Fruit fly (Drosophila melanogaster) whole organism, embryonic: Measurements from ENCODE around the gene CG32573.

Experiments
- Atf-2 ChIP-seq: fragments of 200-800 bp; sonication (Bioruptor generic); optimal IDR thresholded peaks from 2 replicates; lab custom pipeline; 2016; ENCODE audit warnings: missing biosample characterization, missing genetic modification characterization
- Blimp-1 ChIP-seq: fragments of 200-800 bp; sonication (Bioruptor generic); optimal IDR thresholded peaks from 3 replicates; lab custom pipeline; 2018; ENCODE audit warnings: missing biosample characterization, missing genetic modification characterization, mild to moderate bottlenecking, moderate library complexity, missing genetic modification reagents
- CG12155 ChIP-seq: fragments of 200-800 bp; sonication (Bioruptor generic); optimal IDR thresholded peaks from 3 replicates; lab custom pipeline; 2016; ENCODE audit warnings: missing biosample characterization, missing genetic modification characterization
- CG12219 ChIP-seq: fragments of 200-800 bp; sonication (Bioruptor generic); optimal IDR thresholded peaks from 3 replicates; lab custom pipeline; 2018; ENCODE audit warnings: missing biosample characterization, mild to moderate bottlenecking, missing genetic modification characterization
- CG14014 ChIP-seq: fragments of 200-800 bp; sonication (Bioruptor generic); IDR thresholded peaks from 2 replicates; pipeline ENCODE4 v1.3.6; 2022; ENCODE audit warnings: missing biosample characterization, missing genetic modification characterization
- CG17359 ChIP-seq: fragments of 200-800 bp; sonication (Bioruptor generic); optimal IDR thresholded peaks from 3 replicates; lab custom pipeline; 2018; ENCODE audit warnings: missing biosample characterization, mild to moderate bottlenecking, missing genetic modification characterization, moderate library complexity
- CG17361 ChIP-seq: fragments of 200-800 bp; sonication (Bioruptor generic); IDR thresholded peaks from 3 replicates; pipeline ENCODE4 v1.3.6; 2022; ENCODE audit warnings: missing biosample characterization, missing genetic modification characterization
- CG17912 ChIP-seq: fragments of 200-800 bp; sonication (Bioruptor generic); optimal IDR thresholded peaks from 2 replicates; lab custom pipeline; 2018; ENCODE audit warnings: missing biosample characterization, mild to moderate bottlenecking, missing genetic modification characterization
- CG1792 ChIP-seq: fragments of 200-800 bp; sonication (Bioruptor generic); optimal IDR thresholded peaks from 2 replicates; lab custom pipeline; 2016; ENCODE audit warnings: missing biosample characterization, missing genetic modification characterization
- CG18011 ChIP-seq: fragments of 200-800 bp; sonication (Bioruptor generic); optimal IDR thresholded peaks from 2 replicates; lab custom pipeline; 2017; ENCODE audit warnings: missing biosample characterization, missing genetic modification characterization, mild to moderate bottlenecking, moderate library complexity, missing genotype
- CG30020 ChIP-seq: fragments of 200-800 bp; optimal IDR thresholded peaks from 2 replicates; lab custom pipeline; 2019; ENCODE audit warnings: missing biosample characterization, mild to moderate bottlenecking, missing genetic modification characterization, moderate library complexity
- CG3838 ChIP-seq: fragments of 200-800 bp; sonication (Bioruptor generic); optimal IDR thresholded peaks from 3 replicates; lab custom pipeline; 2016; ENCODE audit warnings: missing biosample characterization, missing genetic modification characterization
- CG4854 ChIP-seq: fragments of 200-800 bp; sonication (Bioruptor generic); optimal IDR thresholded peaks from 2 replicates; lab custom pipeline; 2016; ENCODE audit warnings: missing biosample characterization, missing genetic modification characterization, inconsistent platforms
- CG6765 ChIP-seq: fragments of 200-800 bp; sonication (Bioruptor generic); optimal IDR thresholded peaks from 3 replicates; lab custom pipeline; 2017; ENCODE audit warnings: missing biosample characterization, mild to moderate bottlenecking, missing genetic modification characterization
- CG6854 ChIP-seq: fragments of 200-800 bp; sonication (Bioruptor generic); optimal IDR thresholded peaks from 3 replicates; lab custom pipeline; 2017; ENCODE audit warnings: missing biosample characterization, mild to moderate bottlenecking, missing genetic modification characterization
- CG7357 ChIP-seq: fragments of 200-800 bp; sonication (Bioruptor generic); IDR thresholded peaks from 3 replicates; pipeline ENCODE4 v1.3.6; 2022; ENCODE audit warnings: missing biosample characterization, missing genetic modification characterization
- CG7372 ChIP-seq: fragments of 200-800 bp; sonication (Bioruptor generic); IDR thresholded peaks from 2 replicates; pipeline ENCODE4 v1.3.6; 2022; ENCODE audit warnings: missing biosample characterization, missing genetic modification characterization
- CG7786 ChIP-seq: fragments of 200-800 bp; sonication (Bioruptor generic); optimal IDR thresholded peaks from 2 replicates; lab custom pipeline; 2016; ENCODE audit warnings: missing biosample characterization, missing genetic modification characterization
- CG8388 ChIP-seq: fragments of 200-800 bp; sonication (Bioruptor generic); optimal IDR thresholded peaks from 2 replicates; lab custom pipeline; 2019; ENCODE audit warnings: missing biosample characterization, mild to moderate bottlenecking, missing genetic modification characterization, moderate library complexity
- CG8478 ChIP-seq: fragments of >200 bp; optimal IDR thresholded peaks from 2 replicates; lab custom pipeline; 2018
- CG9437 ChIP-seq: fragments of 200-800 bp; sonication (Bioruptor generic); optimal IDR thresholded peaks from 2 replicates; lab custom pipeline; 2018; ENCODE audit warnings: missing biosample characterization, mild to moderate bottlenecking, missing genetic modification characterization
- CoRest ChIP-seq: fragments of 200-800 bp; sonication (Bioruptor generic); optimal IDR thresholded peaks from 3 replicates; lab custom pipeline; 2018; ENCODE audit warnings: missing biosample characterization, mild to moderate bottlenecking, missing genetic modification characterization, moderate library complexity
- Doc2 ChIP-seq: fragments of 200-800 bp; sonication (Bioruptor generic); IDR thresholded peaks from 2 replicates; pipeline ENCODE4 v1.3.6; 2022; ENCODE audit warnings: missing biosample characterization, missing genetic modification characterization
- E2f2 ChIP-seq: fragments of 200-800 bp; sonication (Bioruptor generic); IDR thresholded peaks from 2 replicates; pipeline ENCODE4 v1.3.6; 2022; ENCODE audit warnings: missing biosample characterization, missing genetic modification characterization
- H15 ChIP-seq: fragments of 200-800 bp; sonication (Bioruptor generic); IDR thresholded peaks from 3 replicates; pipeline ENCODE4 v1.3.6; 2022; ENCODE audit warnings: missing biosample characterization, missing genetic modification characterization
- Hr78 ChIP-seq, 2 experiments: fragments of 200-800 bp in 1 of 2; fragments of >200 bp in 1 of 2; sonication (Bioruptor generic) in 1 of 2; optimal IDR thresholded peaks; 2 replicates each; lab custom pipeline; 2017 to 2019; ENCODE audit warnings: missing biosample characterization in 2 of 2, missing genetic modification characterization in 2 of 2, mild to moderate bottlenecking in 1 of 2, moderate library complexity in 1 of 2
- Kr ChIP-seq: fragments of 200-800 bp; sonication (Bioruptor generic); optimal IDR thresholded peaks from 2 replicates; lab custom pipeline; 2017; ENCODE audit warnings: missing biosample characterization, mild to moderate bottlenecking, missing genetic modification characterization
- MESR4 ChIP-seq: fragments of 200-800 bp; sonication (Bioruptor generic); optimal IDR thresholded peaks from 2 replicates; lab custom pipeline; 2018; ENCODE audit warnings: missing biosample characterization, mild to moderate bottlenecking, missing genetic modification characterization, moderate library complexity
- NfI ChIP-seq: fragments of 200-800 bp; sonication (Bioruptor generic); optimal IDR thresholded peaks from 3 replicates; lab custom pipeline; 2018; ENCODE audit warnings: missing biosample characterization, mild to moderate bottlenecking, missing genetic modification characterization, moderate library complexity
- Ssrp ChIP-seq: fragments of 200-800 bp; sonication (Bioruptor generic); optimal IDR thresholded peaks from 2 replicates; lab custom pipeline; 2018; ENCODE audit warnings: missing biosample characterization, mild to moderate bottlenecking, missing genetic modification characterization, moderate library complexity
- Xrp1 ChIP-seq: fragments of 200-800 bp; sonication (Bioruptor generic); IDR thresholded peaks from 2 replicates; pipeline ENCODE4 v1.3.6; 2022; ENCODE audit warnings: missing biosample characterization, missing genetic modification characterization
- amos ChIP-seq: fragments of 200-800 bp; sonication (Bioruptor generic); IDR thresholded peaks from 2 replicates; pipeline ENCODE4 v1.3.6; 2022; ENCODE audit warnings: missing biosample characterization, missing genetic modification characterization; ENCODE audit not compliant: partially characterized antibody
- aop ChIP-seq: fragments of 200-800 bp; sonication (Bioruptor generic); IDR thresholded peaks from 2 replicates; pipeline ENCODE4 v1.3.6; 2022; ENCODE audit warnings: missing biosample characterization, missing genetic modification characterization
- ara ChIP-seq: fragments of 200-800 bp; sonication (Bioruptor generic); IDR thresholded peaks from 2 replicates; pipeline ENCODE4 v1.3.6; 2022; ENCODE audit warnings: missing biosample characterization, missing genetic modification characterization
- az2 ChIP-seq: fragments of 200-800 bp; sonication (Bioruptor generic); optimal IDR thresholded peaks from 3 replicates; lab custom pipeline; 2016; ENCODE audit warnings: missing biosample characterization, missing genetic modification characterization
- br ChIP-seq: fragments of >200 bp; optimal IDR thresholded peaks from 2 replicates; lab custom pipeline; 2017
- btn ChIP-seq: fragments of 200-800 bp; sonication (Bioruptor generic); optimal IDR thresholded peaks from 2 replicates; lab custom pipeline; 2016; ENCODE audit warnings: missing biosample characterization, missing genetic modification characterization
- cas ChIP-seq: fragments of 200-800 bp; sonication (Bioruptor generic); IDR thresholded peaks from 2 replicates; pipeline ENCODE4 v1.3.6; 2022; ENCODE audit warnings: missing biosample characterization, missing genetic modification characterization
- crol ChIP-seq: fragments of 200-800 bp; sonication (Bioruptor generic); IDR thresholded peaks from 2 replicates; pipeline ENCODE4 v1.3.6; 2022; ENCODE audit warnings: missing biosample characterization, missing genetic modification characterization
- fd96Cb ChIP-seq: fragments of 200-800 bp; sonication (Bioruptor generic); optimal IDR thresholded peaks from 2 replicates; lab custom pipeline; 2018; ENCODE audit warnings: missing biosample characterization, mild to moderate bottlenecking, missing genetic modification characterization, moderate library complexity
- h ChIP-seq: fragments of >200 bp; optimal IDR thresholded peaks from 2 replicates; lab custom pipeline; 2017
- hbn ChIP-seq: fragments of 200-800 bp; sonication (Bioruptor generic); IDR thresholded peaks from 2 replicates; pipeline ENCODE4 v1.3.6; 2022; ENCODE audit warnings: missing biosample characterization, missing genetic modification characterization; ENCODE audit not compliant: partially characterized antibody
- klu ChIP-seq: fragments of 200-800 bp; sonication (Bioruptor generic); IDR thresholded peaks from 2 replicates; pipeline ENCODE4 v1.3.6; 2022; ENCODE audit warnings: missing biosample characterization, missing genetic modification characterization
- luna ChIP-seq: fragments of 200-800 bp; sonication (Bioruptor generic); optimal IDR thresholded peaks from 2 replicates; lab custom pipeline; 2016; ENCODE audit warnings: missing biosample characterization, missing genetic modification characterization
- pita ChIP-seq: fragments of 200-800 bp; sonication (Bioruptor generic); optimal IDR thresholded peaks from 2 replicates; lab custom pipeline; 2017; ENCODE audit warnings: missing biosample characterization, mild to moderate bottlenecking, missing genetic modification characterization
- ranshi ChIP-seq: fragments of 200-800 bp; sonication (Bioruptor generic); IDR thresholded peaks from 2 replicates; pipeline ENCODE4 v1.3.6; 2022; ENCODE audit warnings: missing biosample characterization, missing genetic modification characterization
- sens-2 ChIP-seq: fragments of 200-800 bp; sonication (Bioruptor generic); IDR thresholded peaks from 2 replicates; pipeline ENCODE4 v1.3.6; 2022; ENCODE audit warnings: missing biosample characterization, missing genetic modification characterization
- ssp ChIP-seq: fragments of 200-800 bp; sonication (Bioruptor generic); IDR thresholded peaks from 2 replicates; pipeline ENCODE4 v1.3.6; 2022; ENCODE audit warnings: missing biosample characterization, missing genetic modification characterization
- zen ChIP-seq: fragments of 200-800 bp; sonication (Bioruptor generic); optimal IDR thresholded peaks from 3 replicates; lab custom pipeline; 2018; ENCODE audit warnings: missing biosample characterization, mild to moderate bottlenecking, missing genetic modification characterization, moderate library complexity
- zfh1 ChIP-seq: fragments of 200-800 bp; sonication (Bioruptor generic); IDR thresholded peaks from 3 replicates; pipeline ENCODE4 v1.3.6; 2022; ENCODE audit warnings: missing biosample characterization, missing genetic modification characterization

The CG32573 gene

DNA sequence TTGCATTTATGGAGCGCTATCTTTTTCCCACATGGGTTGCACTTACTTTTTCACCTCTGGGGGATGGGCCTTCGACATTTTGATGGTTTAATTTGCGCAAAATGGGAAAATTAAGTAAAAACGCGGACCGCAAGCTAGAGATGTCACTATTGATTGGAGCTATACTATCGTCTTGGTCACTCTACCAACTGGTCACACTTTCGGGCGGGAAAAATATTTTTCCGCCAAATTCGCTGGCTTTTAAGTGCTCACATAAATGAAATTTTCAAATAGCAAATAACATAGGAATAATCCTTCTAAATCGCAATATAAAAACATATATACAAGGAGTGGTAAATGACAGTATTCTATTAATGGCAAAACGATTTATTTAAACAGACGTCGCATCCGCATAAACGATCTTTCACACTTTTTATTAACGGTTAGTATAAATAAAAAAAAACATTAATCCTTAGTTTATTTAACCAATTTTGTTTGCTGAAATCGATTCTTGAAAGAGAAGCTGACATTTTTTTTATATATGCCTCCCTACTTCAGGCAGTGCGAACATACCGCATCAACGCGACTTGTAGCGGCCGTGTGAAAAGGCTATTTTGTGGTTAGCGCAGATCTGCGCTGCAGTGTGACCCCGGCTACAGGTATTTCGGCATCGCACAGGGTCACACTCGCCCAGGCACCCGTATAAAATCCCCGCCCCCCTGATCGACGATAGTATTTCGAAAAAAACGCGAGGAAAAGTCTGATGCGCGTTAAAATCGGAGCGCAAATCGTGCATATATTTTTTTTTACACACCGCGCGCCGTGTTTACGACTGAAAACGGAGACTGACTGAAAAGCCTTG lies 10.7 kb upstream of the CG32573 start, which contains the start of the genes SNRPG and mthl1 (continued):
- TF ChIP-seq Blimp-1 (GFP tag; lab: Kevin White, UChicago) (peak; percentile 9), cas (GFP tag; lab: Robert Waterston, UW) (peak; percentile 63; the same call in 1 of the 2 replicates), CG8388 (peak; percentile 38), CG14014 (GFP tag; lab: Robert Waterston, UW) (peak; percentile 94), CG7357 (GFP tag; lab: Robert Waterston, UW) (peak; percentile 100), CG6765 (GFP tag; lab: Kevin White, UChicago) (no peak), CG3838 (GFP tag; lab: Kevin White, UChicago) (peak; percentile 32), CG12155 (peak; percentile 81), ranshi (GFP tag; lab: Robert Waterston, UW) (peak; percentile 94), CG17361 (GFP tag; lab: Robert Waterston, UW) (peak; percentile 92), CG12219 (GFP tag; lab: Kevin White, UChicago) (peak; percentile 23), zen (tag; lab: Kevin White, UChicago) (peak; percentile 59), CG7786 (GFP tag; lab: Kevin White, UChicago) (peak; percentile 77), h (no peak), Atf-2 (GFP tag; lab: Kevin White, UChicago) (peak; percentile 77), klu (GFP tag; lab: Robert Waterston, UW) (peak; percentile 89), CG17912 (GFP tag; lab: Kevin White, UChicago) (no peak), hbn (GFP tag; lab: Robert Waterston, UW) (peak; percentile 70), MESR4 (peak; percentile 34), CoRest (tag; lab: Kevin White, UChicago) (peak; percentile 85), CG17359 (tag; lab: Kevin White, UChicago) (peak; percentile 69), Xrp1 (GFP tag; lab: Robert Waterston, UW) (peak; percentile 87), CG4854 (peak; percentile 63), CG30020 (tag; lab: Kevin White, UChicago) (peak; percentile 94), CG7372 (GFP tag; lab: Robert Waterston, UW) (peak; percentile 90), Doc2 (GFP tag; lab: Robert Waterston, UW) (peak; percentile 53; the same call in 1 of the 2 replicates), CG9437 (GFP tag; lab: Kevin White, UChicago) (peak; percentile 56), fd96Cb (tag; lab: Kevin White, UChicago) (peak; percentile 74), amos (GFP tag; lab: Robert Waterston, UW) (peak; percentile 68), br (lab: Kevin White, UChicago) (no peak), ssp (GFP tag; lab: Robert Waterston, UW) (peak; percentile 99), pita (GFP tag; lab: Kevin White, UChicago) (no peak), CG6854 (GFP tag; lab: Kevin White, UChicago) (no peak), H15 (GFP tag; lab: Robert Waterston, UW) (peak; percentile 91), Ssrp (tag; lab: Kevin White, UChicago) (peak; percentile 79), CG8478 (no peak), ara (GFP tag; lab: Robert Waterston, UW) (peak; percentile 90), CG18011 (GFP tag; lab: Kevin White, UChicago) (peak; percentile 40), aop (0 out of 2 replicates have a peak, but pooled peaks have one; percentile 64), sens-2 (peak; percentile 77), crol (GFP tag; lab: Robert Waterston, UW) (peak; percentile 75), E2f2 (GFP tag; lab: Robert Waterston, UW) (peak; percentile 69), CG1792 (GFP tag; lab: Kevin White, UChicago) (peak; percentile 41), Hr78 (GFP tag; optimal IDR thresholded peaks at IDR 0.05; lab: Kevin White, UChicago) (no peak), luna (no peak), zfh1 (GFP tag; lab: Robert Waterston, UW) (peak; percentile 95), btn (no peak), Kr (GFP tag; lab: Kevin White, UChicago) (no peak), az2 (GFP tag; lab: Kevin White, UChicago) (peak; percentile 80), NfI (GFP tag; lab: Kevin White, UChicago) (peak; percentile 79)
